Worm (Caenorhabditis elegans): ENCODE measurements around the gene C47D12.4.

Gene C47D12.4

DNA sequence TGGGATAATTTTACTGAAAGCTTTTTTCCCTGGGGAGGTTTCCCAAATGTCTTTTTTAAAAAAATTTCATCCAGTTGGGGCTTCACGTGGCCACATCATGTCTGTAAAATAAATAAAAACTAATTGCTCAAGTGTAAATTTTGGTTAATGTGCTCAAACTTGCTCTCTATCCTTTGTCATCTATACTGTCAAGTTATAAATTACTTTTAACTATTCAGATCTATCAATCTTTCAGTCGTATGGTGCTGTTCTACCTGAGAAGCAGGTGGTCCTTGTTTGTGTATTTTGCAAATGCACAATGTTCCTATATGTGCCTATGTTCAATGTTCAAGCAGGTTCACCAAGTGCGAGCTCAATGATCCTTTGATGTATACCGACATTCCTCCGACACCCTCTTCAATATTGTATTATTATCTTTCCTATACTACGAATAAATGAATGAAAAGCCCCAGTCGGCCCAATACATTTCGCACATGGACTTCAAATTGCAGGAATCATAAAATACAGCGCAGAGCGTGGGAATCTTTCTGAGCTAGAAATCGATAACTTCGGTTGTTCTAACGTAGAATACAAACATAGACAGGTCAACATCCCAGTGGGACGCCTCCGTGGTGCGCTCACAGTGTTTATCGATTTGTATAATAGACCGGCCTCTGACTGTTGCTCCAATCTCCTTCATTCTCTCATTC is at the start of gene C47D12.4, which contains the start of gene sfxn-1.4:
Gene C47D12.4 (plus strand): TSS at position 639 of the 689 bp plus-strand sequence.
Gene sfxn-1.4 (minus strand): TSS at position 101 of the 689 bp plus-strand sequence.
- TF ChIP-seq tab-1 (GFP tag; IDR thresholded peaks at IDR 0.05) (no peak), T22C8.4 (GFP tag; IDR thresholded peaks at IDR 0.05) (0 out of 2 replicates have a peak, but pooled peaks have one; percentile 18)

DNA sequence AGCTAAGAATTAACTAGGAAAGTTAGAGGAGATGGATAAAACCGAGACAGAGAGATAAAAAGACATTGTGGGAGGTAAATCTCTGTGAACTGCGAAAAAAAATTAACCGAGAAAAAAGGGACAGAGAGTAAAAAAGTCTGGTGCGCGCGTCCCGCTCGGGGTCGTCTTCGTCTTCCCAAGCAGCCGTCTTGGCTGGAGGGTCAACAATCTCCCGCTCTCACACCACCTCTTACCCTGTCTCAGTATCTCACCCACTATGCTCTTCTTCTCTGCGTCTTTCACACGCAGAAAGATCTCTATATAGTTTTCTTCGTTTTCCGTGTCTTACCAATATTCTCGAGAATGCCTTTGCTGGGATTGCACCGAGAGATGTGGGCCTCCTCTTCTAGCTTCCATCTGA is 48.9 kb upstream of the C47D12.4 start:
- TF ChIP-seq ref-1 (GFP tag; conservative IDR thresholded peaks at IDR 0.05) = 0 out of 2 replicates have a peak, but pooled peaks have one; percentile 6
- TF ChIP-seq tab-1 (GFP tag; IDR thresholded peaks at IDR 0.05) = no peak
- no peak for TF ChIP-seq klf-2 (GFP tag; conservative IDR thresholded peaks at IDR 0.05)

DNA sequence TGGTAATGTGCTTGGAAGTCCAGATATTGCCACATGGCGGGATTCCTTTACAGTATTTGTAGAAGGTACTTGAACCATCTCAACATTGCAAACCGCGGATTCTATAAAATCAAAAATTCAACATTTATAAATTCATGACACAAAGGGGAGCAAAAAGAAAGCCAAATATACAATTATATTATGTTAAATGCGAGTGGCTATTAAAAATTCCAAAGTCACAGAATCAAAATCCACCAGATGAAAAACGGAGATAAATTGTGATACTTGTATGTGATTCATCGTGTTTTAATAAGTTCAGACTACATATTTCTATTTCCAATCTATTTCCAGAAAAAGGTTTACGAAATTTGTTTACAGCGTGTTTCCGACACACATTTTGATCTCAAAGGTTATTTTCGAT is 48.1 kb upstream of the C47D12.4 start, which contains the start of gene din-1:
Gene din-1 (minus strand): TSS at position 101 of the 400 bp plus-strand sequence.
- TF ChIP-seq ztf-29 (GFP tag; IDR thresholded peaks at IDR 0.05) (no peak), ztf-23 (GFP tag; IDR thresholded peaks at IDR 0.05) (no peak), tab-1 (GFP tag; IDR thresholded peaks at IDR 0.05) (no peak), T22C8.4 (GFP tag; IDR thresholded peaks at IDR 0.05) (no peak), med-1 (GFP tag; optimal IDR thresholded peaks at IDR 0.05; ENCODE audit: insufficient read depth) (no peak), cog-1 (tag; optimal IDR thresholded peaks at IDR 0.05) (no peak)

DNA sequence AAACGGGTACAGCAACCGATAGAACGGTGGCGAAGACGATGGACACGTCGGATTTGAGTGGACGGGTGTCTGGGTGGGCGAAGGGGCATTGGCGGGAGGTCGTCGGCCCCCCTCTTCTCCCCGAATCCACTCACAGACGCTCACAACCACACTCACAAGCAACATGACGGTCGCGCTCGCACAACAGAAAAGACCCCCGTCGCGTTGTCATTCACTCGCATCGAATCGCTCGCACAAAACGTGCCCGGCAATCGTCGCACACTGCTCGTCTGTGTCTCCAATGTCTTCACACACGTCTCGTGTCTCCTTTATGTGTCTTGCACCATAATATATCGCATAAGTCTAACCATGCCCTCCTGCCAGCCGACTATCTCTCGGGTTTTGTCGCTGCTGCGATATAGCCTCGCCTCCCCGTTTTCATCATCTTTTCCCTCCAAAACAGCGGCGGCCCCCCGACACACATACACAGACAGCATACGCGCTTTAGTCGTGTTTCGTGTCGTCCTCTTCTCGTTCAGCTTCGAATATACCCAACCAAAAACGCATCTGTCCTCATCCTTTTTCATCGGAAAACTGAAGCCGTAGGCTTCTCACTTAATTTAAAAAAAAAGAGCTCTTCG is 47.4 kb upstream of the C47D12.4 start:
- peak; percentile 55; the same call in 1 of the 2 replicates for TF ChIP-seq ztf-23 (GFP tag; IDR thresholded peaks at IDR 0.05)
- 0 out of 2 replicates have a peak, but pooled peaks have one; percentile 75 for TF ChIP-seq tab-1 (GFP tag; IDR thresholded peaks at IDR 0.05)
- no peak for TF ChIP-seq ref-1 (GFP tag; conservative IDR thresholded peaks at IDR 0.05)
- TF ChIP-seq T22C8.4 (GFP tag; IDR thresholded peaks at IDR 0.05) = peak; percentile 24; the same call in 1 of the 2 replicates
- peak; percentile 80 for TF ChIP-seq flt-1 (GFP tag; IDR thresholded peaks at IDR 0.05)
- no peak for TF ChIP-seq med-1 (GFP tag; optimal IDR thresholded peaks at IDR 0.05; ENCODE audit: insufficient read depth)
- peak; percentile 89 for TF ChIP-seq cog-1 (tag; optimal IDR thresholded peaks at IDR 0.05)

DNA sequence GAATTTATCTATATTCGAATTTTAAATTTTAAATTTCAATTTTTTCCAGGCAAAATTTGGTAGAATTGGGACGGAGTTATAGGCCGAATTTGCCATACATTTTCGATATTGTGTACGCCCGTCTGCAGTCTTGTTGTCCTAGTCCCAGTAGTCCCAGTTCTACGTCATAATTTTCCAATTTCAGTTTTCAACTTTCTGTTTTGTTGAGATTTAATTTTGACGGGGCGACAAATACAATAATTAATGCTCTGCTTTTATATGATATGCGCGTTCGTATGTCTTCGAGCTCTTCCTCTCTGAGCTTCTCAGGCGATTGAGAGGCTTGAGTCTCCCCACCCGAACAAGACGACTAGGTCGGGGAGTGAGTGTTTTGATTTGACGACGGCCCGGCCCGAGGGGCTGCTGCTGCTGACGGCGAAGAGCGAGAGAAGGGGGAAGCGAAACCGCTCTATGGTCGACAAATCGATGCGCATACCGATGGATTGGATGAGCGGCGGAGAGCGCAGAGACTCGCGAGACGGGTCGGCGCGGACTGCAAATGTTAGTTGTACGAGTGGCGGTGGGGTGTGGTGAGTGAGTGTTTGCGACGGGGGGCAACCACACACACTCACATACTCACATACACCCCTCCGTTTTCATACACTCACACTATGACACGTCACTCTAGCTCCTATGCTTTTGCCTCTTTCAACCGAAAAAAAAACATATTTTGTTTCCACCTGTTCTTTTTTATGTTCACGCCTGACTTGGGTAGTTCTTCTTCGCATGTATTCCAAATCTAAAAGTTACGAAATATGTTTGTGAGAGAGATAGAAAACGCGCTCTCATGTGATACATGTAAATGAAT is 46.7 kb upstream of the C47D12.4 start:
- peak; percentile 83 for TF ChIP-seq T22C8.4 (GFP tag; IDR thresholded peaks at IDR 0.05)
- no peak for TF ChIP-seq ref-1 (GFP tag; conservative IDR thresholded peaks at IDR 0.05)
- 0 out of 2 replicates have a peak, but pooled peaks have one; percentile 40 for TF ChIP-seq klf-2 (GFP tag; conservative IDR thresholded peaks at IDR 0.05)
- TF ChIP-seq flt-1 (GFP tag; IDR thresholded peaks at IDR 0.05) = peak; percentile 80
- peak; percentile 75 for TF ChIP-seq tab-1 (GFP tag; IDR thresholded peaks at IDR 0.05)
- TF ChIP-seq ztf-23 (GFP tag; IDR thresholded peaks at IDR 0.05) = peak; percentile 83; the same call in 1 of the 2 replicates
- TF ChIP-seq med-1 (GFP tag; optimal IDR thresholded peaks at IDR 0.05; ENCODE audit: insufficient read depth) = no peak
- peak; percentile 93 for TF ChIP-seq cog-1 (tag; optimal IDR thresholded peaks at IDR 0.05)
- peak; percentile 71 for TF ChIP-seq ztf-29 (GFP tag; IDR thresholded peaks at IDR 0.05)

DNA sequence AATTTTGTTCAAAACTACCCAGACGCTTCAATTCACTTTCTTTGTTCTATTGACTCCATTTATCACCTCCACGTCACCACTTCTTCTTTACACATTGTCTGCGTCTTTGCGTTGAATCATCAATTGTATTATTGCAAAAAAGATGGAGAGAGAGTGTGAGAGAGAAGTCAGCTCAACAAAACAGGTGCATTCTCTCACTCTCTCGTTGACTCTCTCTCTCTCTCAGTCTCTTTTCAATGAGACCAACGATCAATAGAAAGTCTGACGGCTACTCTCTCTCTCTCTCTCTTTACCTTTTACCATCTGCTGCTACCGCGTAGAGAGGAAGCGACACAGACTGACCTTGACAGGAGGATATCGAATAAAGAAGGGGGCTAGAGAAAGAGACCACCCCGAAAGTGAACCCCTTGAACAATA is 45.8 kb upstream of the C47D12.4 start:
- TF ChIP-seq flt-1 (GFP tag; IDR thresholded peaks at IDR 0.05) (peak; percentile 49; the same call in 1 of the 2 replicates), ref-1 (GFP tag; conservative IDR thresholded peaks at IDR 0.05) (no peak), T22C8.4 (GFP tag; IDR thresholded peaks at IDR 0.05) (peak; percentile 75), cog-1 (tag; optimal IDR thresholded peaks at IDR 0.05) (peak; percentile 31), klf-2 (GFP tag; conservative IDR thresholded peaks at IDR 0.05) (no peak), tab-1 (GFP tag; IDR thresholded peaks at IDR 0.05) (0 out of 2 replicates have a peak, but pooled peaks have one; percentile 41), ztf-29 (GFP tag; IDR thresholded peaks at IDR 0.05) (no peak; the same call in 1 of the 2 replicates), med-1 (GFP tag; optimal IDR thresholded peaks at IDR 0.05; ENCODE audit: insufficient read depth) (no peak), ztf-23 (GFP tag; IDR thresholded peaks at IDR 0.05) (peak; percentile 64; the same call in 1 of the 2 replicates)

DNA sequence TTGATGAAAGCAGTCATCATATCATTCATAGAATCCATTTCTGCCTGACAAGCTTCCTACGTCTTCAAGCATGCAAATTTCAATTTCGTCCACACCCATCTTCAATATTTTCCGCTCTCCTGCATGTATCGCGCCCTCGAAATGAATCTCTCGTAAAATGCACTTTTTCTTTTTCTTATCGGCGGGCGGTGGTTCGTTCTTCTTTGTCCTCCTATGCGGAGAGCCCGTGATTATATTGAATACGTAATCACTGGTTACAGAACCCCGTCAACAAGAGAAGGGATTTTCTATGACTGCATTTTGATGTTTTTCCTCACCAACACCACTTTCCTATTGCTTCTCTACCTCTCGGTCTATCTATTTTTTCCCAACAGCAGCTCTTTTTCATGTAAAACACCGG is 45.0 kb upstream of the C47D12.4 start:
- TF ChIP-seq ref-1 (GFP tag; conservative IDR thresholded peaks at IDR 0.05) (no peak), cog-1 (tag; optimal IDR thresholded peaks at IDR 0.05) (no peak), flt-1 (GFP tag; IDR thresholded peaks at IDR 0.05) (0 out of 2 replicates have a peak, but pooled peaks have one; percentile 16)

DNA sequence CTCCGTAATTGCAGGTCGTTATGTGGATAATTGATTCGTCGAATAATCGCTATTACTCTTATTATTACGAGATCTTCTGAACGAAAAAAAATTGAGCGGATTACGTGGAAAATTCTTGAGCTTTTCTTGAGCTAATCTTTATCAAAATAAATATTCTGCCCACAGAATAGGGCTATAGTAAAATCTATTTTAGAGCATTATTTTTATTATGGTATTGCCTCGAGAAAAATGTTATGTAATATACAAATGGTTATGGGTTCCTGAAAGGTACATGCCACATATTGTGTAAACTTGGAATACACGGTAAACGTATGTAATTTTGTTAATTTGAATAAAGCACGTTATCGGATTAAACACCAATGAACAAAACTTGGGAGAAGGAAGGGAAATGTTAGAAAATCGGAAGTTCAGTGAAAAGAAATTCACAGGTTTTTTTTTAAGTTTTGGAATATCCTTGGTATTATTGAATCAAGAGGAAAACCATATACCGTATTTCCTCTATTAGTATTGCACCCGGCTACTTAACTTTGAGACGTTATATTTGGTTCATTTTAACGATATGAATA is 44.3 kb upstream of the C47D12.4 start:
- TF ChIP-seq ref-1 (GFP tag; conservative IDR thresholded peaks at IDR 0.05) = no peak
- no peak for TF ChIP-seq med-1 (GFP tag; optimal IDR thresholded peaks at IDR 0.05; ENCODE audit: insufficient read depth)
- 0 out of 2 replicates have a peak, but pooled peaks have one; percentile 43 for TF ChIP-seq ztf-23 (GFP tag; IDR thresholded peaks at IDR 0.05)
- no peak for TF ChIP-seq tab-1 (GFP tag; IDR thresholded peaks at IDR 0.05)
- TF ChIP-seq ztf-29 (GFP tag; IDR thresholded peaks at IDR 0.05) = peak; percentile 22; the same call in 1 of the 2 replicates
- TF ChIP-seq T22C8.4 (GFP tag; IDR thresholded peaks at IDR 0.05) = no peak
- peak; percentile 60; the same call in 1 of the 2 replicates for TF ChIP-seq flt-1 (GFP tag; IDR thresholded peaks at IDR 0.05)
- peak; percentile 16 for TF ChIP-seq cog-1 (tag; optimal IDR thresholded peaks at IDR 0.05)
- no peak for TF ChIP-seq klf-2 (GFP tag; conservative IDR thresholded peaks at IDR 0.05)

DNA sequence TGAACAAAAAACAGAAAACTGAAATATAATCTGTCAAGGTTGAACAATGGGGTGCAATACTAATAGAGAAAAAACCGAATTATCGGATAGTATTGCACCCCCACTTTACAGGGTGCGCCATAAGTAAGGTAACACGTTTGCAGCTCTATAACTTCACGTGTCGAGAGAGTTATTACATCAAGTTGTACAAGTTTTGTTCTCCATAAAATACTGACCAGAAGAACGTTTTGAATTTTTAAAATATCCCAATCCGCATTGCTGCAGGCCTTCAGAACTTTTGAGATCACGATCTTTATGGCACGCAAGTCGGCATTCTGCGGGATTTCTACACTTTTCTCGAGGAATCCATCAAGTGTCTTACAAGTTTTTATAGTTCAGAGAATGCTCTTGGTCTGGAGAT is 43.8 kb upstream of the C47D12.4 start:
- TF ChIP-seq flt-1 (GFP tag; IDR thresholded peaks at IDR 0.05) (no peak), ztf-29 (GFP tag; IDR thresholded peaks at IDR 0.05) (no peak), cog-1 (tag; optimal IDR thresholded peaks at IDR 0.05) (no peak), tab-1 (GFP tag; IDR thresholded peaks at IDR 0.05) (no peak), T22C8.4 (GFP tag; IDR thresholded peaks at IDR 0.05) (no peak), med-1 (GFP tag; optimal IDR thresholded peaks at IDR 0.05; ENCODE audit: insufficient read depth) (no peak)

All from whole organism, midembryonic.